Fruit fly (Drosophila melanogaster): ENCODE results near the gene CG5068.

dm6 chr3L:8979780-8980179 is 6.7 kb upstream of the CG5068 start, which contains the start of gene CG5644:
- TF ChIP-seq Clk (GFP tag; optimal IDR thresholded peaks at IDR 0.05) (no peak), Hr96 (GFP tag; optimal IDR thresholded peaks at IDR 0.05) (no peak), CG11617 (GFP tag; optimal IDR thresholded peaks at IDR 0.05) (no peak), bab1 (GFP tag; optimal IDR thresholded peaks at IDR 0.05) (no peak), pad (GFP tag; optimal IDR thresholded peaks at IDR 0.05) (no peak), toe (GFP tag; optimal IDR thresholded peaks at IDR 0.05) (no peak), tj (GFP tag; optimal IDR thresholded peaks at IDR 0.05) (peak; percentile 0), Crg-1 (GFP tag; optimal IDR thresholded peaks at IDR 0.05) (no peak), Mnt (GFP tag; optimal IDR thresholded peaks at IDR 0.05) (no peak), cic (GFP tag; optimal IDR thresholded peaks at IDR 0.05) (no peak)

All from whole organism, adult.